Worm (Caenorhabditis elegans): ENCODE measurements around the gene B0361.3.

DNA sequence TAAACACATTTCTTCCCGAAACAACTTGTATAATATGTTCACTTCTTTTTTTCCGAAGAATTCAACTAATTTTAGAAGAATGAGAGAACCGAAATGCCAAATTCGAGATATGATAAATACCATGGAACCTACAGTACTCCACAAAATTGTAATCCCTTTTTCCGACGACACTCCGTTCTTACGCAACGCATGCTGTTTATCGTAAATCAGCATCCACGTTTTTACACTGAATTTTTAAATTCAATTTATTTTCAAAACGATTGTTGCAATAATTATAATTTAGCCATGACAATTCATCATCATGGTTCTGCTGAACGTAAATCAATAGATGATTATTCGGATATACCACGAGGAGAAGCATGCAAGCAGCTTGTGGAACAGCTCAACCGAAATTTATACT lies at the start of gene B0361.3:
- TF ChIP-seq ets-7 (tag; optimal IDR thresholded peaks at IDR 0.05) (no peak), flt-1 (GFP tag; IDR thresholded peaks at IDR 0.05) (no peak), ama-1 (optimal IDR thresholded peaks at IDR 0.05) (no peak), F13C5.2 (tag; optimal IDR thresholded peaks at IDR 0.05) (no peak), ceh-36 (tag; optimal IDR thresholded peaks at IDR 0.05) (no peak), pes-1 (GFP tag; IDR thresholded peaks at IDR 0.05) (no peak), scrt-1 (GFP tag; IDR thresholded peaks at IDR 0.05) (no peak), B0310.2 (tag; optimal IDR thresholded peaks at IDR 0.05) (no peak)

Data from whole organism, early embryonic.